Fruit fly (Drosophila melanogaster) Kc167 (cell line): ENCODE data around the gene CG7872.

Experiments
- Myc ChIP-seq: fragments of >200 bp; optimal IDR thresholded peaks from 2 replicates; lab custom pipeline; 2017; ENCODE audit warnings: missing external identifiers
- Sin3A ChIP-seq: fragments of >200 bp; optimal IDR thresholded peaks from 2 replicates; lab custom pipeline; 2018; ENCODE audit warnings: missing external identifiers
- h ChIP-seq: fragments of >200 bp; optimal IDR thresholded peaks from 3 replicates; lab custom pipeline; 2018; ENCODE audit warnings: missing external identifiers
- insv ChIP-seq: fragments of >200 bp; optimal IDR thresholded peaks from 3 replicates; lab custom pipeline; 2018; ENCODE audit warnings: missing external identifiers
- psq ChIP-seq: fragments of >200 bp; optimal IDR thresholded peaks from 2 replicates; lab custom pipeline; 2017; ENCODE audit warnings: missing external identifiers
- ttk ChIP-seq: sonication (Bioruptor generic); optimal IDR thresholded peaks from 2 replicates; lab custom pipeline; 2017; ENCODE audit warnings: missing external identifiers

The CG7872 gene

DNA sequence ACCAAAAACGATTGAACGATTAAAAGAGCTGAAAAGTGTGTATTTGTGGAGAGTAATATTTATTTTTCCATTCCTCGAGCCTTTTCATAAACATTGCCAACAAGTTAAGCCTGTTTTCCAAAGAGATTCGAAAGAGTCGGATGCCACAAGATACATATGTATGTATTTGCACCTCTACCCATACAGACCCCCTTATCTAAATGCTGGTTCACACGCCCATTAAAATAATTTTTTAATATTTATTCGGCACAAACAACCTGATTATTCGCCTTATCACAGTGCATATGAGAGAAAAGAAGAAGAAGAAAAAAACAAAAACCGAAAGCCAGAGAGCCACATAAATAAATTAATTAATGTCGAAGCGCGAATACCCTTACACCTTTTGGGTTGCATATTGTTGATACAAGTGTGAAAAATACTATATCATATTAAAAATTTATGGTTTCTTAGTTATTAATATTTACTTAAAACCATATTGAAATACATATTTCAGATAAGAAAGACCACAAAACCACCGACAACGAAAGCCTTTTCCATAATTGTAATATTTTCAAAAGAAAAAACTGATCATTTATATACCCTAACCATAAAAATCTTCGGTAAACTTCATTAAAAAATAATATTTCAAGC, 9.5 kb upstream of the CG7872 start:
- TF ChIP-seq Sin3A (lab: Kevin White, UChicago) = no peak
- no peak for TF ChIP-seq ttk (lab: Kevin White, UChicago)
- TF ChIP-seq insv = no peak
- TF ChIP-seq Myc (lab: Kevin White, UChicago) = no peak
- TF ChIP-seq psq = no peak
- no peak for TF ChIP-seq h

DNA sequence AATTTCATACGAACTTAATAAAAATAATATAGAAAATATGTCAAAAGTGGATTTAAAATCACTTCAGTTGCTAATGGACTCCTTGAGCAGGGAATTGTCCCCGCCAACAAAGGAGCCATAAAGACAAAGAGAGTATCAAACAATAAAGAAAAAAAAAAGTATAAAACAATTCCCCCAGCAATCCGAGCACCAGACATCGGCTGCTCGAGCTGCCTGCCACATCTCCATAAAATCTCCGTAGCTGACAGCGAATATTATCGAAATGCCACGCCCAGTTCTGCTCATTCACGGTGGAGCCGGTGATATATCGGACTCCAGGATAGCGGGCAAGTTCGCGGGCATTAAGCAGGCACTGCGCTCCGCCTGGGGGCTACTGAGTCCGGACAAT, 9.0 kb upstream of the CG7872 start, which contains the start of gene CG7860:
TSS of gene CG7860 (plus strand) at position 11 of the 388 bp plus-strand sequence.
- no peak for TF ChIP-seq ttk (lab: Kevin White, UChicago)
- TF ChIP-seq h = no peak
- TF ChIP-seq psq = no peak
- TF ChIP-seq Sin3A (lab: Kevin White, UChicago) = no peak
- TF ChIP-seq Myc (lab: Kevin White, UChicago) = no peak
- no peak for TF ChIP-seq insv

DNA sequence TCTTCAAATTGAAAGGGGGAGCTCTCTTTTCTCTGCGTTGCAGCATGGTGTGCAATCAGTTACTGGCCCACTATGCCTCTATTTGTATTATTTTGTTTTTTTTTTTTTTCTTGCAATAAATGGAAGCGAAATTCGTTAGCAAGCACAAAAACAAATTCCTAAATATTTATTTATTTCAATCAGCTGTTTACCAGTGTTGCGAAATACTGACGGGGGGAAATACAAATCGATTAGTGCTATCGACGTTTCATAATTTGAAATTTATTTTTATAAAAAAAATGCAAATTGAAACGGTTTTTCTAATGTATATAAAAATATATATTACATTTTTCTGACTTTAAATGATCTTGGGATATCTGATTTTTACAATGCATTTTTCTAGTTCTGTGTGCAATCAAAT, 6.1 kb upstream of the CG7872 start, which contains the start of gene CG15643:
TSS of gene CG15643 (minus strand) at position 211 of the 400 bp plus-strand sequence.
- TF ChIP-seq h (no peak), Sin3A (lab: Kevin White, UChicago) (no peak), psq (no peak), ttk (lab: Kevin White, UChicago) (no peak), insv (no peak), Myc (lab: Kevin White, UChicago) (no peak)

DNA sequence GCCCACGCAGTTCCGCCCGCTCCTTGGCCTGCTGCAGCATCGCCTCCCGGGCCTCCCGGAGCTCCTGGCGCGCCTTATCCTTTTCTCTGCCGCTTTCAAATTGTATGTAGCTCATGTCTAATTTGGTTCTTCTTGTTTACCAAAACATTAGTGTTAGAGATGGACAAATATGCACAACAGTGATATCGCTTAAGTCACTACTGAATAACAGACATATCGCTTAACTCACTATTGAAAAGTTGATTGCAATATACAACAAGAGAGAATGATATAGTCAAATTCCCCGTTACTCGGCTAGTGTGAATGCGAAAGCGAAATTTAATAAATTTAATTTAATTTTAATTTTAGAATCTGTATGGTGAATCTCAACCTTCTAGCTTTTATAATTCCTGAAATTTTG, 3.6 kb upstream of the CG7872 start, which contains the start of gene CG9213:
TSS of gene CG9213 (minus strand) at position 152 of the 400 bp plus-strand sequence.
- TF ChIP-seq Myc (lab: Kevin White, UChicago) (no peak), h (no peak), ttk (lab: Kevin White, UChicago) (no peak), Sin3A (lab: Kevin White, UChicago) (no peak)

DNA sequence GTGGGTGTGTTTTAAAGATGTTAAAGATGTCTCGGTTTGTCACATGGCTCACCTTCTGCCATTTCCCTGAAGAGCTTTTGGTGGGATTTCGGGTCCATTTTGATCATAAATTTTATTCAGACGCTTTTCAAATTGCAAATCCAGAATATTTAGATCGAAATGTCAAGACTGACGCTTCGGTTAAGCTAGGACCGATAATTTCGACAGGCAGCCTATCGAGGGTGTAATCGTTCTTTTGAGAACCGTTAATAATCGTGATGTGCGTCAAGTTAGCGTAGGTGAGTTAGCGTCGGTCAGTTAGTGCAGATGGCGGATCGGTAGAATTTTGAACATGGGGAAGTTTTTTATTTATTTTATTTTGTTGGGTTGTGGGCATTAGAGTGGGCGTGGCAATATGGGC, 2.4 kb upstream of the CG7872 start, which contains the start of gene CG42299:
TSS of gene CG42299 (minus strand) at position 127 of the 400 bp plus-strand sequence.
- no peak for TF ChIP-seq insv
- TF ChIP-seq h = no peak
- no peak for TF ChIP-seq Sin3A (lab: Kevin White, UChicago)
- TF ChIP-seq psq = no peak
- no peak for TF ChIP-seq ttk (lab: Kevin White, UChicago)
- no peak for TF ChIP-seq Myc (lab: Kevin White, UChicago)

DNA sequence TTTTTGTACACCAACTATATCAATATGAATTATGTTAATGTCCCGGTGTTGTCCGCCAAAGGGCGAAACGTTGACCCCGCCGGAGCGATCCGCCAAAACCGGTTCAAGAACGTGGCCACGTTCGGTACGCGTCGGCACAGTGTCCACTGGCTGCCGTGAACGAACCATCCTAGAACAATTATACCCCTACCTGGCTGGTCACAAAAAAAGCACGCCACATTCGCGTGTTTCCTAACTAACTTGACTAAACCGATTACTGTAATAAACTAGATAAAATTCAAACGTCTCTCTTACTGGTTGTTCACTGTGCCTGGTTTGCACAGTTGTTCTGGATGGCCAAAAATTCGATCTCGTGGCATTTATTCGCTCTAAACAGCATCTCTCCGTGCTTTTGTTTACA, 1.6 kb downstream of the CG7872 start:
- TF ChIP-seq ttk (lab: Kevin White, UChicago) (no peak), Sin3A (lab: Kevin White, UChicago) (no peak), psq (no peak), Myc (lab: Kevin White, UChicago) (no peak), insv (no peak), h (no peak)

DNA sequence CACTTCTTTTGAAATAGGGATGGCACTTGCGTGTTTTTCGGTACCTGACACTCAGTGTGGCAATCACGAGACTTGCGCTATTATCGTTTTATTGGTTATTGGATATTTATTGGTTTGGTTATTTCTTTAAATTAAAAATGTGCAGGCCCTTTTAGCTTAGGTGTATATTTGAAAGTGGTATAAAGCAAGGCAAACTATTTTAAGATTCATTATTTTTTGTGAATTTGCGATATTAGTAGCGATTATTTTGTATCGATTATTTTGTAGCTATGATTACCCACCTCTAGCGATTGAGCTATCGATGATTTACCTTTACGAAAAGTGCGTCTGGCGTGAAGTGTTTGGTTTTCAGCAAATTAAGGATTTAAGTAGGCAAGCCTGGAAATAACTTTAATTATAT, 4.8 kb downstream of the CG7872 start, which contains the start of the genes CG9215 and CG8097:
TSS of gene CG9215 (minus strand) at position 22 of the 400 bp plus-strand sequence.
TSS of gene CG8097 (plus strand) at position 307 of the 400 bp plus-strand sequence.
- TF ChIP-seq Myc (lab: Kevin White, UChicago) = no peak
- no peak for TF ChIP-seq Sin3A (lab: Kevin White, UChicago)
- TF ChIP-seq insv = no peak
- no peak for TF ChIP-seq h
- TF ChIP-seq psq = no peak
- TF ChIP-seq ttk (lab: Kevin White, UChicago) = no peak

DNA sequence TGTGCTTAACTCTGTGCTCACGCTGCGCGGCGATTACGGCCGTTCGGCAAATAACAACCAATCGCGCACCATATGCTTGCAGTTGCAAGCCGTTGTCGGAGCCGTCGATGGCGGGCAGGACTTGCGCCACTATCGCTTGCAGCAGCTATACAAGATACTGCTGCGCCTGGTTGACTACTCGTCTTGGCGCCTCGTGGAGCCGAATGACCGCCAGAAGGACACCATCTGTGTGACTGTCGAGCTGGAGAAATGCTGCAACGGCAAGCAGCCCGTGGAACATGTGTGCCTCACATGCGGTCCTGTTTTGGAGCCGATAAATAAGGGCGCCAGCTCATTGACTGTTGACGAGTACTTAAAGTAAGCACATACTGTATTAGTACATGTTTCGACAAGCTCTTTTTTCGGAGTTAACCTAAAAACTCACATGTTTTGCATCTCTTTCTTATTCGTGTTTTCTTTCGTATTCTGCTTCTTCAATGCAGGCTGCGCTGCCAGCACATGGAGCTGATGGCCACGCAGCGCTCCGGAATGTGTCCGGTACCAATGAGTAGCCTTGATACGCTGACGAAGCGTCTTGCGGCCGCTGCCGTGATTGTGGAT, 5.9 kb downstream of the CG7872 start:
- TF ChIP-seq h (no peak), ttk (lab: Kevin White, UChicago) (peak; percentile 96)

DNA sequence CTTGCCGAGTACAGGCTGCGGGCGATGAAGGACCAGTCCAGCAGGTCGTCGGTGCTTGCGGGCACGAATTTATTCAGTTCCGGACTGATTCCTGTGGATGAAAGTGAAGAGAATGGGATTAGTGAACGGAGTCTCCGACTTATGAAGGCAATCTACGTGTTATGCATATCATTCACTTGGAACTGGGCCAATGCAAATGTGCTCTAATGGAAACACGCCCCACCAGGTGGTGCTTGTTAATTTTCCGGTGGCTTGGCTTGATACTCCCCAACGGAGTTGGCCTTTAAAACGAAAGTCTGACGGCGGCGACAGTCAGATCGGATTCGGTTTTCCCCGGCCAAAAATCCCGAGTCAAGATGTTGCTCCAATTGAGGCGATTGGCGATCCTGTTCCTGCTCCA, 9.4 kb downstream of the CG7872 start, which contains the start of gene Alp11:
TSS of gene Alp11 (plus strand) at position 301 of the 400 bp plus-strand sequence.
- no peak for TF ChIP-seq h
- no peak for TF ChIP-seq ttk (lab: Kevin White, UChicago)
- TF ChIP-seq Myc (lab: Kevin White, UChicago) = no peak
- no peak for TF ChIP-seq Sin3A (lab: Kevin White, UChicago)
- TF ChIP-seq psq = no peak
- no peak for TF ChIP-seq insv

DNA sequence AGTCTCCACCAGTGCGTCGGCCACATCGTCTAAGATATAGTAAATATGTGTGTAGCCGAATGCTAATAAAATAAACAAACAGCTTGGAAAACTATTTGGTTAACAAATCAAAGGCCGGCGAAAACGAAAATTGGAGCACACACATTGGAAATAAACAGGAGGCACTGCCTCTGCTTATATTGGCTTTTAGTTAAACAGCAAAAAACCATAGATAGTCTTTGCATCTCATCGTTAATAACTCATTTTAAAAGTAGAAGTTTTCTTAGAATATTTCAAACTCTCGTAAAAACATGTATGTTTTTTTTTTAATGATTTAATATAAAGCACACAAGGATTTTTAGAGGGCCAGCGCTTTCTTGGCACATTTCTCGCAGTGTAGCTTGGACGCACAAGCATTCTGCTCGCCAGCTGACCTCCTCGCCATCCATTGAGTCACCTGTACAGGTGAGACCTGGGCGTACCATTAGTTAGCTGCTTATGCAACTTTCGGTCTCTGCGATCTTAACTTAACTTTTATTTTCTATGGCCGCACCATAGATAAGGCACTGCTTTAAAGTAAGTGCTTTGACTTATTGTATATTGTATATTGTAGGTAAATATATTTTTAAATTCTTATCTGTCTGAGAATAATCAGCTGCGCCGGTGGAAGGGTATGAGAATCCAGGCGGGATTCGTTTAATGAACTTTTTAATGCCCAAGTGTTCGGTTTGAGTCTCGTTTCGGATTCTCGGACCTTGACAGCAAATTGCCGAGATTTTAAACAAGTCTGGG, 13.9 kb downstream of the CG7872 start:
- TF ChIP-seq psq (no peak), Sin3A (lab: Kevin White, UChicago) (no peak), insv (no peak), Myc (lab: Kevin White, UChicago) (no peak), ttk (lab: Kevin White, UChicago) (no peak), h (no peak)

DNA sequence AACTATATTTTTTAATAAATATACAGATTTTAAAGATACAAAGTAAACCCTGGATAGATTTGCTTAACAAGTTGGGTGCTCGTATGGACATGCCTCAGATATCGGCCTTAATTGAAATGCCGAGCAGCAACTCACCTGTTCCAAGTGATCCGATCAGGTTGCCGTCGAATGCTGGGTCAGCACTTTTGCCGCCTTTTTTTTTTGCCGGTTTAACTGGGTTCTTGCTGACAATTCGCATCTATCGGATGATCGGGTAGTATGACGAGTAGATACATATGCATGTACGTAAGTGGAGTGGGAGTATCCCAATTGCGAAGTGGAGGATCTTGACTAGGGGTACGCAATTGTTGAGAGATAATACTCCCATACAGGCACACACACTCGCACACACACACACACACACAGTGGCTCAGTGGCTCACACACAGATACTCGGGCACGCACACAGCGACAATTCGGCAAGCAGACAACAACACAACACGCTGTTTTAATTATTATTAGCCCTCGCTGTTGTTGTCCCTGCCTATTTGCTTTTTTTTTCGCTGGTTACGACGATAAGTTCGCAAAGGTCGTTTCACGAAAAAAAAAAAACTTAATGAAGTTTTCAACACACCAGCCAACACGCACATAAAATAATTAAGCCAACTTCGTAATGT, 14.9 kb downstream of the CG7872 start:
- no peak for TF ChIP-seq h
